Fruit fly (Drosophila melanogaster) whole organism, wandering third instar larva: ENCODE results near the gene BBS8.
A peak's percentile ranks its signal among the peaks of the same experiment; 100 is the strongest.
"Not testable (repeated sequence)": the region's sequence is repeated elsewhere in the genome, so short reads cannot be mapped to it uniquely, and the experiment has no call there.

Source experiments
- Abd-B ChIP-seq: fragments of >200 bp; optimal IDR thresholded peaks from 2 replicates; lab custom pipeline; 2017; ENCODE audit warnings: missing biosample characterization, missing genetic modification characterization
- CG32264 ChIP-seq: fragments of 200-800 bp; sonication (Bioruptor generic); optimal IDR thresholded peaks from 2 replicates; lab custom pipeline; 2016; ENCODE audit warnings: missing biosample characterization, missing genetic modification characterization
- CG9705 ChIP-seq: fragments of 200-800 bp; sonication (Bioruptor generic); optimal IDR thresholded peaks from 2 replicates; lab custom pipeline; 2018; ENCODE audit warnings: missing biosample characterization, mild to moderate bottlenecking, missing genetic modification characterization
- CrebA ChIP-seq: fragments of 200-800 bp; sonication (Bioruptor generic); optimal IDR thresholded peaks from 2 replicates; lab custom pipeline; 2016; ENCODE audit warnings: missing biosample characterization, mild to moderate bottlenecking, missing genetic modification characterization, borderline replicate concordance
- Dfd ChIP-seq: fragments of >200 bp; optimal IDR thresholded peaks from 2 replicates; lab custom pipeline; 2017; ENCODE audit warnings: missing biosample characterization, missing genetic modification characterization
- Dif ChIP-seq: fragments of 200-275, 200-300 bp; sonication (Bioruptor generic); optimal IDR thresholded peaks from 2 replicates; lab custom pipeline; 2018; ENCODE audit warnings: missing biosample characterization, missing genetic modification characterization; ENCODE audit not compliant: partially characterized antibody
- GATAd ChIP-seq: sonication (Bioruptor generic); optimal IDR thresholded peaks from 2 replicates; lab custom pipeline; 2016; ENCODE audit warnings: missing biosample characterization, missing genetic modification characterization
- HLH106 ChIP-seq: fragments of 200-800 bp; optimal IDR thresholded peaks from 3 replicates; lab custom pipeline; 2019; ENCODE audit warnings: missing biosample characterization, mild to moderate bottlenecking, missing genetic modification characterization, moderate library complexity
- Hnf4 ChIP-seq: fragments of 200-800 bp; sonication (Bioruptor generic); optimal IDR thresholded peaks from 2 replicates; lab custom pipeline; 2016; ENCODE audit warnings: missing biosample characterization, mild to moderate bottlenecking, missing genetic modification characterization
- Hr78 ChIP-seq: fragments of >200 bp; optimal IDR thresholded peaks from 2 replicates; lab custom pipeline; 2017; ENCODE audit warnings: missing biosample characterization, missing genetic modification characterization
- Hr83 ChIP-seq: fragments of 200-300 bp; sonication (Bioruptor generic); optimal IDR thresholded peaks from 2 replicates; lab custom pipeline; 2016; ENCODE audit warnings: missing biosample characterization, mild to moderate bottlenecking, missing genetic modification characterization, moderate library complexity; ENCODE audit not compliant: poor library complexity, severe bottlenecking
- Mio ChIP-seq: sonication (Bioruptor generic); optimal IDR thresholded peaks from 2 replicates; lab custom pipeline; 2016; ENCODE audit warnings: missing biosample characterization, missing genetic modification characterization
- Myc ChIP-seq: fragments of >200 bp; optimal IDR thresholded peaks from 2 replicates; lab custom pipeline; 2017
- N ChIP-seq: fragments of >200 bp; optimal IDR thresholded peaks from 2 replicates; lab custom pipeline; 2018; ENCODE audit warnings: missing biosample characterization, missing external identifiers, missing genetic modification characterization
- OdsH ChIP-seq: fragments of 200-800 bp; sonication (Bioruptor generic); optimal IDR thresholded peaks from 2 replicates; lab custom pipeline; 2016; ENCODE audit warnings: missing biosample characterization, mild to moderate bottlenecking, missing genetic modification characterization
- Rel ChIP-seq, 2 experiments: fragments of 200-800 bp; sonication (Bioruptor generic) in 1 of 2; optimal IDR thresholded peaks; 2 replicates in 1 of 2; 3 replicates in 1 of 2; lab custom pipeline; 2016 to 2019; ENCODE audit warnings: mild to moderate bottlenecking in 2 of 2, missing biosample characterization in 2 of 2, missing genetic modification characterization in 2 of 2, moderate library complexity in 1 of 2
- Sp1 ChIP-seq: fragments of 200-800 bp; sonication (Bioruptor generic); optimal IDR thresholded peaks from 3 replicates; lab custom pipeline; 2019; ENCODE audit warnings: missing biosample characterization, mild to moderate bottlenecking, missing genetic modification characterization, moderate library complexity
- Vsx2 ChIP-seq: fragments of 200-300, 225-300 bp; sonication (Bioruptor generic); optimal IDR thresholded peaks from 2 replicates; lab custom pipeline; 2018; ENCODE audit warnings: missing biosample characterization, missing genetic modification characterization; ENCODE audit not compliant: partially characterized antibody
- br ChIP-seq: fragments of 200-800 bp; sonication (Bioruptor generic); optimal IDR thresholded peaks from 2 replicates; lab custom pipeline; 2016; ENCODE audit warnings: missing biosample characterization, missing genetic modification characterization
- dl ChIP-seq, 2 experiments: fragments of 175-275, 200-275 bp in 1 of 2; fragments of 200-275 bp in 1 of 2; sonication (Bioruptor generic); optimal IDR thresholded peaks; lab custom pipeline; 2018; ENCODE audit warnings: mild to moderate bottlenecking in 2 of 2, missing biosample characterization in 2 of 2, missing genetic modification characterization in 2 of 2, moderate library complexity in 2 of 2; ENCODE audit not compliant: partially characterized antibody in 2 of 2, insufficient read depth in 1 of 2
- dmrt93B ChIP-seq: fragments of 200-800 bp; sonication (Bioruptor generic); optimal IDR thresholded peaks from 2 replicates; lab custom pipeline; 2018; ENCODE audit warnings: missing biosample characterization, mild to moderate bottlenecking, missing genetic modification characterization
- ey ChIP-seq: fragments of 200-800 bp; sonication (Bioruptor generic); optimal IDR thresholded peaks from 2 replicates; lab custom pipeline; 2016; ENCODE audit warnings: missing biosample characterization, missing genetic modification characterization
- foxo ChIP-seq, 2 experiments: fragments of 200-800 bp; sonication (Bioruptor generic); optimal IDR thresholded peaks; 2 replicates in 1 of 2; 3 replicates in 1 of 2; lab custom pipeline; 2016 to 2017; ENCODE audit warnings: missing biosample characterization in 2 of 2, missing genetic modification characterization in 2 of 2
- fru ChIP-seq: fragments of 200-800 bp; sonication (Bioruptor generic); optimal IDR thresholded peaks from 3 replicates; lab custom pipeline; 2016; ENCODE audit warnings: missing biosample characterization, mild to moderate bottlenecking, missing genetic modification characterization
- h ChIP-seq: fragments of 200-800 bp; sonication (Bioruptor generic); optimal IDR thresholded peaks from 3 replicates; lab custom pipeline; 2016; ENCODE audit warnings: missing biosample characterization, mild to moderate bottlenecking, missing genetic modification characterization
- jim ChIP-seq: fragments of 175-275, 200-325 bp; sonication (Bioruptor generic); optimal IDR thresholded peaks from 2 replicates; lab custom pipeline; 2016; ENCODE audit warnings: missing biosample characterization, mild to moderate bottlenecking, missing genetic modification characterization
- lola ChIP-seq: fragments of >200 bp; optimal IDR thresholded peaks from 2 replicates; lab custom pipeline; 2017; ENCODE audit warnings: missing biosample characterization, missing genetic modification characterization
- pan ChIP-seq: fragments of >200 bp; optimal IDR thresholded peaks from 2 replicates; lab custom pipeline; 2017
- psq ChIP-seq: fragments of 200-800 bp; sonication (Bioruptor generic); optimal IDR thresholded peaks from 3 replicates; lab custom pipeline; 2017; ENCODE audit warnings: missing biosample characterization, mild to moderate bottlenecking, missing genetic modification characterization, moderate library complexity
- rgr ChIP-seq: fragments of 200-800 bp; sonication (Bioruptor generic); optimal IDR thresholded peaks from 3 replicates; lab custom pipeline; 2016; ENCODE audit warnings: missing biosample characterization, mild to moderate bottlenecking, missing genetic modification characterization
- sage ChIP-seq: fragments of 200-800 bp; sonication (Bioruptor generic); optimal IDR thresholded peaks from 2 replicates; lab custom pipeline; 2016; ENCODE audit warnings: missing biosample characterization, mild to moderate bottlenecking, missing genetic modification characterization
- sv ChIP-seq: fragments of 200-800 bp; sonication (Bioruptor generic); optimal IDR thresholded peaks from 3 replicates; lab custom pipeline; 2016; ENCODE audit warnings: missing biosample characterization, missing genetic modification characterization
- usp ChIP-seq: fragments of >200 bp; optimal IDR thresholded peaks from 2 replicates; lab custom pipeline; 2017; ENCODE audit warnings: missing biosample characterization, missing genetic modification characterization
- woc ChIP-seq: sonication (Bioruptor generic); optimal IDR thresholded peaks from 2 replicates; lab custom pipeline; 2016; ENCODE audit warnings: missing biosample characterization, mild to moderate bottlenecking, missing genetic modification characterization

BBS8 gene

dm6 chr2L:455274-455673 lies 32.6 kb downstream of the BBS8 start, which contains the start of gene CG4133:
CG4133 (plus strand) TSS chr2L:455531.
- TF ChIP-seq Hnf4; pan; dl (GFP tag; optimal IDR thresholded peaks at IDR 0.05; lab: Kevin White, UChicago; ENCODE audit: insufficient read depth in 1 of 2, partially characterized antibody in 2 of 2): not testable (repeated sequence)
- TF ChIP-seq, all 38 proteins: peak for 0; not testable (repeated sequence) for 38

dm6 chr2L:455738-456137 lies 33.1 kb downstream of the BBS8 start:
- no peak for TF ChIP-seq Hnf4

- TF ChIP-seq Hnf4: no peak
- TF ChIP-seq Rel (GFP tag; optimal IDR thresholded peaks at IDR 0.05; lab: Kevin White, UChicago): no peak
- TF ChIP-seq Rel (tag; optimal IDR thresholded peaks at IDR 0.05; lab: Kevin White, UChicago): peak; percentile 0
- no peak for TF ChIP-seq Dfd
- TF ChIP-seq h: no peak
- TF ChIP-seq CG9705 (GFP tag; lab: Kevin White, UChicago): no peak
Observed at dm6 chr2L:467683-468082, 45.0 kb downstream of the BBS8 start.

DNA sequence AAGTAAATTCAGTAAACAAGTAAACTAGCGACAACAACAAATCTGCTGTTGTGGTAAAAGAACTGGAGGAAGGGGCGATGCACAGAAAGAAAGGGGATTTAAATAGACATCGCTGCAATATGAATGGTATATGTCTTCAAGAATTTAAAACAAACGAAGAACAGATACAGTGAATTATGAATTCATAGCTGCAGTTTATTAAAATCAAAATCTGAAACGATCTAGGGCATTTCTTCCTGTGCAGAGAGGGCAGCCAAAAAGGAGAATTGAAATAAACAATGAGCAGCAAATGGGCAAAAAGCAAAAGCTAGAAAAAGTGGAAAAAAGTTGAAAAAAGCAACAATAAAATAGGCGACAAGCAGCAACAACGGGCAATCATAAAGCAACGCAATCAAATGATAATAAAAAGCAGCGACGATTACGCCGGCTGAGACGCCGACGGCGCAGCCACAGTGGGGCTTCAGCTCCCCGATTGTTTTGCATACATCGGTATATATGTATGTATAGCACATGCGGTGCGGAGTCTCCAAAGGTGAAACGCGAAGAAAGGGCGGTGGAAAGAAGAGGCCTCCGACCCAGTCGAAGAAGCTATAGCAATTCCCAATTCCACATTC lies 46.2 kb downstream of the BBS8 start:
- TF ChIP-seq Hnf4 (peak; percentile 51), CrebA (GFP tag; lab: Kevin White, UChicago) (no peak), CG9705 (GFP tag; lab: Kevin White, UChicago) (no peak), psq (GFP tag; lab: Kevin White, UChicago) (peak; percentile 70), Hr83 (GFP tag; lab: Kevin White, UChicago) (no peak), br (peak; percentile 93), HLH106 (peak; percentile 39), woc (GFP tag; lab: Kevin White, UChicago) (peak; percentile 1), sv (GFP tag; lab: Kevin White, UChicago) (peak; percentile 16), Vsx2 (GFP tag; lab: Kevin White, UChicago) (no peak), GATAd (GFP tag; lab: Kevin White, UChicago) (no peak), jim (GFP tag; lab: Kevin White, UChicago) (no peak), pan (no peak), fru (GFP tag; lab: Kevin White, UChicago) (peak; percentile 51), OdsH (GFP tag; lab: Kevin White, UChicago) (peak; percentile 42), sage (GFP tag; lab: Kevin White, UChicago) (no peak), Myc (no peak), h (peak; percentile 65), ey (peak; percentile 67), lola (GFP tag; lab: Kevin White, UChicago) (no peak), foxo (GFP tag; optimal IDR thresholded peaks at IDR 0.05; lab: Kevin White, UChicago) (peak; percentile 46 to 65), rgr (GFP tag; lab: Kevin White, UChicago) (peak; percentile 60), Sp1 (GFP tag; lab: Kevin White, UChicago) (peak; percentile 60), Dif (GFP tag; lab: Kevin White, UChicago) (no peak), Rel (GFP tag; optimal IDR thresholded peaks at IDR 0.05; lab: Kevin White, UChicago) (peak; percentile 66), Rel (tag; optimal IDR thresholded peaks at IDR 0.05; lab: Kevin White, UChicago) (peak; percentile 44), Mio (no peak), Hr78 (GFP tag; lab: Kevin White, UChicago) (no peak), dmrt93B (GFP tag; lab: Kevin White, UChicago) (peak; percentile 17), CG32264 (GFP tag; lab: Kevin White, UChicago) (peak; percentile 36), N (GFP tag; lab: Kevin White, UChicago) (no peak)

dm6 chr2L:469912-470311 lies 47.2 kb downstream of the BBS8 start:
- TF ChIP-seq dmrt93B (GFP tag; lab: Kevin White, UChicago) (no peak), Hnf4 (no peak), fru (GFP tag; lab: Kevin White, UChicago) (no peak), Hr83 (GFP tag; lab: Kevin White, UChicago) (no peak), h (no peak), lola (GFP tag; lab: Kevin White, UChicago) (no peak), usp (GFP tag; lab: Kevin White, UChicago) (no peak), Sp1 (GFP tag; lab: Kevin White, UChicago) (no peak), Mio (no peak), Abd-B (GFP tag; lab: Kevin White, UChicago) (no peak), br (no peak), dl (GFP tag; optimal IDR thresholded peaks at IDR 0.05; lab: Kevin White, UChicago; ENCODE audit: insufficient read depth in 1 of 2, partially characterized antibody in 2 of 2) (no peak), CG32264 (GFP tag; lab: Kevin White, UChicago) (no peak), Rel (GFP tag; optimal IDR thresholded peaks at IDR 0.05; lab: Kevin White, UChicago) (no peak), Rel (tag; optimal IDR thresholded peaks at IDR 0.05; lab: Kevin White, UChicago) (no peak), pan (no peak), Dif (GFP tag; lab: Kevin White, UChicago) (no peak)
